Worm (Caenorhabditis elegans) whole organism, young adult: ENCODE measurements around the gene F18A1.7.

Source experiments
- F33H1.4 ChIP-seq: fragments of 200-800 bp; sonication (Bioruptor generic); IDR thresholded peaks from 2 replicates; pipeline ENCODE4 v1.3.6; 2022; ENCODE audit warnings: missing genetic modification reagents, missing genetic modification characterization, missing compliant biosample characterization
- F37B4.10 ChIP-seq: fragments of 200-800 bp; sonication (Bioruptor generic); IDR thresholded peaks from 2 replicates; pipeline ENCODE4 v1.3.6; 2022; ENCODE audit warnings: missing genetic modification characterization, missing compliant biosample characterization
- F49E8.2 ChIP-seq: sonication (generic microtip); optimal IDR thresholded peaks from 3 replicates; lab custom pipeline; 2017; ENCODE audit warnings: missing genetic modification characterization, mild to moderate bottlenecking, missing compliant biosample characterization, antibody characterized with exemption, moderate library complexity; ENCODE audit not compliant: insufficient read depth
- F55B11.4 ChIP-seq: sonication (generic microtip); optimal IDR thresholded peaks from 2 replicates; lab custom pipeline; 2016; ENCODE audit warnings: missing compliant biosample characterization, missing genetic modification characterization, borderline replicate concordance; ENCODE audit not compliant: insufficient read depth
- K11D2.4 ChIP-seq: fragments of 200-800 bp; sonication (Bioruptor generic); IDR thresholded peaks from 2 replicates; pipeline ENCODE4 v1.3.6; 2022; ENCODE audit warnings: missing genetic modification reagents, missing genetic modification characterization, missing compliant biosample characterization
- Y79H2A.3 ChIP-seq: fragments of 200-800 bp; sonication (Bioruptor generic); conservative IDR thresholded peaks from 2 replicates; pipeline ENCODE4 v1.3.6; 2022; ENCODE audit warnings: missing genetic modification reagents, missing genetic modification characterization, missing compliant biosample characterization
- aptf-2 ChIP-seq: fragments of 200-800 bp; sonication (Bioruptor generic); conservative IDR thresholded peaks from 2 replicates; pipeline ENCODE4 v1.3.6; 2022; ENCODE audit warnings: missing genetic modification reagents, missing genetic modification characterization, missing compliant biosample characterization
- aptf-3 ChIP-seq: fragments of 200-800 bp; sonication (Bioruptor generic); IDR thresholded peaks from 2 replicates; pipeline ENCODE4 v1.3.6; 2022; ENCODE audit warnings: missing genetic modification characterization, missing compliant biosample characterization
- atf-7 ChIP-seq: sonication (generic microtip); optimal IDR thresholded peaks from 2 replicates; lab custom pipeline; 2017; ENCODE audit warnings: mild to moderate bottlenecking, missing genetic modification characterization, missing compliant biosample characterization
- attf-5 ChIP-seq: fragments of 200-800 bp; sonication (Bioruptor generic); optimal IDR thresholded peaks from 2 replicates; lab custom pipeline; 2018; ENCODE audit warnings: mild to moderate bottlenecking, missing genetic modification characterization, missing compliant biosample characterization
- bed-2 ChIP-seq: fragments of 200-800 bp; sonication (Bioruptor generic); IDR thresholded peaks from 2 replicates; pipeline ENCODE4 v1.3.6; 2022; ENCODE audit warnings: missing genetic modification reagents, missing genetic modification characterization, missing compliant biosample characterization
- cebp-1 ChIP-seq, 2 experiments: fragments of 200-800 bp in 1 of 2; sonication (Bioruptor generic) in 1 of 2; sonication (generic microtip) in 1 of 2; IDR thresholded peaks in 1 of 2; optimal IDR thresholded peaks in 1 of 2; 2 replicates each; pipeline versions ENCODE4 v1.3.6 to Lab custom; 2017 to 2022; ENCODE audit warnings: missing compliant biosample characterization in 2 of 2, missing genetic modification characterization in 2 of 2, mild to moderate bottlenecking in 1 of 2, missing genetic modification reagents in 1 of 2, moderate library complexity in 1 of 2
- die-1 ChIP-seq: sonication (generic microtip); optimal IDR thresholded peaks from 2 replicates; lab custom pipeline; 2016; ENCODE audit warnings: missing genotype, mild to moderate bottlenecking, missing genetic modification characterization, missing compliant biosample characterization
- dox-1 ChIP-seq: fragments of 200-800 bp; sonication (Bioruptor generic); IDR thresholded peaks from 2 replicates; pipeline ENCODE4 v1.3.6; 2022; ENCODE audit warnings: missing genetic modification reagents, missing genetic modification characterization, missing compliant biosample characterization
- dpl-1 ChIP-seq: fragments of 150-350 bp; optimal IDR thresholded peaks from 2 replicates; lab custom pipeline; 2014; ENCODE audit warnings: missing biosample characterization, missing genetic modification reagents, missing genetic modification characterization
- efl-1 ChIP-seq: fragments of 150-350 bp; optimal IDR thresholded peaks from 2 replicates; lab custom pipeline; 2014; ENCODE audit warnings: missing biosample characterization, missing genetic modification reagents, missing genetic modification characterization
- egl-18 ChIP-seq: fragments of 200-800 bp; sonication (Bioruptor generic); IDR thresholded peaks from 2 replicates; pipeline ENCODE4 v1.3.6; 2022; ENCODE audit warnings: missing genetic modification reagents, missing genetic modification characterization, missing compliant biosample characterization
- ets-4 ChIP-seq: fragments of 200-800 bp; sonication (Bioruptor generic); optimal IDR thresholded peaks from 2 replicates; lab custom pipeline; 2018; ENCODE audit warnings: mild to moderate bottlenecking, missing genetic modification characterization, missing compliant biosample characterization
- gei-17 ChIP-seq: fragments of 200-800 bp; sonication (Bioruptor generic); optimal IDR thresholded peaks from 2 replicates; lab custom pipeline; 2018; ENCODE audit warnings: mild to moderate bottlenecking, missing genetic modification characterization, missing compliant biosample characterization
- him-1 ChIP-seq: sonication (generic microtip); optimal IDR thresholded peaks from 2 replicates; lab custom pipeline; 2016; ENCODE audit warnings: missing genotype, missing genetic modification reagents, missing genetic modification characterization, missing compliant biosample characterization
- hrde-1 ChIP-seq: sonication (generic microtip); optimal IDR thresholded peaks from 2 replicates; lab custom pipeline; 2016; ENCODE audit warnings: missing genetic modification characterization, mild to moderate bottlenecking, missing compliant biosample characterization, moderate library complexity, missing genotype, missing genetic modification reagents, borderline replicate concordance
- hsf-1 ChIP-seq: fragments of 200-800 bp; sonication (Bioruptor generic); IDR thresholded peaks from 2 replicates; pipeline ENCODE4 v1.3.6; 2022; ENCODE audit warnings: missing genetic modification reagents, missing genetic modification characterization, missing compliant biosample characterization
- lag-1 ChIP-seq: fragments of 200-800 bp; sonication (Bioruptor generic); IDR thresholded peaks from 2 replicates; pipeline ENCODE4 v1.3.6; 2022; ENCODE audit warnings: missing genetic modification reagents, missing genetic modification characterization, missing compliant biosample characterization
- lin-26 ChIP-seq: fragments of 200-800 bp; sonication (Bioruptor generic); IDR thresholded peaks from 2 replicates; pipeline ENCODE4 v1.3.6; 2022; ENCODE audit warnings: missing genetic modification reagents, missing genetic modification characterization, missing compliant biosample characterization
- lin-40 ChIP-seq: sonication (generic microtip); optimal IDR thresholded peaks from 2 replicates; lab custom pipeline; 2016; ENCODE audit warnings: missing genetic modification characterization, mild to moderate bottlenecking, missing compliant biosample characterization, missing genotype, missing genetic modification reagents
- lsy-27 ChIP-seq: sonication (generic microtip); optimal IDR thresholded peaks from 2 replicates; lab custom pipeline; 2017; ENCODE audit warnings: missing genetic modification characterization, mild to moderate bottlenecking, missing compliant biosample characterization, antibody characterized with exemption, missing genotype, borderline replicate concordance; ENCODE audit not compliant: insufficient read depth
- madf-3 ChIP-seq: fragments of 200-800 bp; sonication (Bioruptor generic); IDR thresholded peaks from 2 replicates; pipeline ENCODE4 v1.3.6; 2022; ENCODE audit warnings: missing genetic modification reagents, missing genetic modification characterization, missing compliant biosample characterization
- mel-28 ChIP-seq: sonication (generic microtip); optimal IDR thresholded peaks from 2 replicates; lab custom pipeline; 2016; ENCODE audit warnings: borderline replicate concordance, mild to moderate bottlenecking, missing genetic modification characterization, missing compliant biosample characterization
- nfyb-1 ChIP-seq: fragments of 200-800 bp; sonication (Bioruptor generic); IDR thresholded peaks from 2 replicates; pipeline ENCODE4 v1.3.6; 2022; ENCODE audit warnings: missing genetic modification reagents, missing genetic modification characterization, missing compliant biosample characterization
- nhr-80 ChIP-seq: sonication (generic microtip); optimal IDR thresholded peaks from 2 replicates; lab custom pipeline; 2016; ENCODE audit warnings: missing genetic modification characterization, missing compliant biosample characterization
- nhr-90 ChIP-seq: sonication (generic microtip); optimal IDR thresholded peaks from 2 replicates; lab custom pipeline; 2016; ENCODE audit warnings: missing genotype, mild to moderate bottlenecking, missing genetic modification characterization, missing compliant biosample characterization
- snpc-1.3 ChIP-seq: sonication (generic microtip); optimal IDR thresholded peaks from 2 replicates; lab custom pipeline; 2017; ENCODE audit warnings: missing genetic modification characterization, mild to moderate bottlenecking, missing compliant biosample characterization, antibody characterized with exemption, moderate library complexity, missing genotype, missing genetic modification reagents; ENCODE audit not compliant: insufficient read depth
- tbx-9 ChIP-seq: sonication (generic microtip); optimal IDR thresholded peaks from 2 replicates; lab custom pipeline; 2016; ENCODE audit warnings: borderline replicate concordance, missing genetic modification characterization, inconsistent platforms, missing compliant biosample characterization
- tlf-1 ChIP-seq: fragments of 200-800 bp; sonication (Bioruptor generic); optimal IDR thresholded peaks from 2 replicates; lab custom pipeline; 2018; ENCODE audit warnings: mild to moderate bottlenecking, missing genetic modification characterization, missing compliant biosample characterization
- unc-130 ChIP-seq: sonication (generic microtip); optimal IDR thresholded peaks from 2 replicates; lab custom pipeline; 2016; ENCODE audit warnings: missing genetic modification reagents, missing genetic modification characterization, missing compliant biosample characterization
- zfh-2 ChIP-seq: fragments of 200-800 bp; sonication (Bioruptor generic); conservative IDR thresholded peaks from 2 replicates; pipeline ENCODE4 v1.3.6; 2022; ENCODE audit warnings: missing genetic modification reagents, missing genetic modification characterization, missing compliant biosample characterization
- zim-3 ChIP-seq: sonication (generic microtip); optimal IDR thresholded peaks from 2 replicates; lab custom pipeline; 2017; ENCODE audit warnings: mild to moderate bottlenecking, missing genetic modification characterization, moderate library complexity, missing compliant biosample characterization
- ztf-18 ChIP-seq: sonication (generic microtip); optimal IDR thresholded peaks from 2 replicates; lab custom pipeline; 2016; ENCODE audit warnings: missing genotype, mild to moderate bottlenecking, missing genetic modification characterization, missing compliant biosample characterization
- ztf-26 ChIP-seq: sonication (generic microtip); optimal IDR thresholded peaks from 2 replicates; lab custom pipeline; 2017; ENCODE audit warnings: missing genetic modification characterization, missing compliant biosample characterization
- ztf-6 ChIP-seq: fragments of 200-800 bp; sonication (Bioruptor generic); IDR thresholded peaks from 2 replicates; pipeline ENCODE4 v1.3.6; 2022; ENCODE audit warnings: missing genetic modification reagents, missing genetic modification characterization, missing compliant biosample characterization

F18A1.7 gene

ce11 chrII:7639036-7639435, 24.5 kb downstream of the F18A1.7 start (continued):
- TF ChIP-seq egl-18 (GFP tag; lab: Robert Waterston, UW) (no peak), hrde-1 (tag; lab: Kevin White, UChicago) (no peak), K11D2.4 (GFP tag; lab: Robert Waterston, UW) (no peak), nhr-80 (tag; lab: Kevin White, UChicago) (peak; percentile 94), aptf-2 (GFP tag; lab: Robert Waterston, UW) (no peak), atf-7 (tag; lab: Kevin White, UChicago) (peak; percentile 31), ztf-18 (tag; lab: Kevin White, UChicago) (no peak)

- TF ChIP-seq F33H1.4 (GFP tag; lab: Robert Waterston, UW) (no peak), lsy-27 (tag; lab: Kevin White, UChicago) (no peak), gei-17 (GFP tag; lab: Kevin White, UChicago) (no peak), ztf-26 (tag; lab: Kevin White, UChicago) (no peak), nhr-90 (tag; lab: Kevin White, UChicago) (no peak), him-1 (no peak), nfyb-1 (no peak), ets-4 (GFP tag; lab: Kevin White, UChicago) (no peak), tbx-9 (tag; lab: Kevin White, UChicago) (no peak), lag-1 (GFP tag; lab: Robert Waterston, UW) (no peak), F55B11.4 (tag; lab: Kevin White, UChicago) (no peak), aptf-3 (GFP tag; lab: Robert Waterston, UW) (no peak), bed-2 (GFP tag; lab: Robert Waterston, UW) (no peak), hsf-1 (no peak), efl-1 (no peak)
These were observed 26.6 kb downstream of the F18A1.7 start for ce11 chrII:7636941-7637340.

ce11 chrII:7635296-7635695, 28.3 kb downstream of the F18A1.7 start:
- TF ChIP-seq K11D2.4 (GFP tag; lab: Robert Waterston, UW), result no peak
- TF ChIP-seq dox-1, result 0 out of 2 replicates have a peak, but pooled peaks have one; percentile 13
- TF ChIP-seq lin-26 (GFP tag; lab: Robert Waterston, UW), result peak; percentile 14; the same call in 1 of the 2 replicates
- TF ChIP-seq die-1 (tag; lab: Kevin White, UChicago), result no peak
- TF ChIP-seq Y79H2A.3 (GFP tag; lab: Robert Waterston, UW), result no peak
- no peak for TF ChIP-seq zim-3 (tag; lab: Kevin White, UChicago)
- TF ChIP-seq ztf-6 (GFP tag; lab: Robert Waterston, UW), result no peak
- TF ChIP-seq lin-40 (tag; lab: Kevin White, UChicago), result no peak
- TF ChIP-seq dpl-1 (GFP tag; lab: Kevin White, UChicago), result no peak
- no peak for TF ChIP-seq snpc-1.3 (tag; lab: Kevin White, UChicago)
- TF ChIP-seq madf-3, result 0 out of 2 replicates have a peak, but pooled peaks have one; percentile 41
- no peak for TF ChIP-seq F49E8.2 (tag; lab: Kevin White, UChicago)
- TF ChIP-seq F55B11.4 (tag; lab: Kevin White, UChicago), result no peak
- TF ChIP-seq attf-5 (GFP tag; lab: Kevin White, UChicago), result no peak
- no peak for TF ChIP-seq aptf-2 (GFP tag; lab: Robert Waterston, UW)
- TF ChIP-seq mel-28, result no peak
- 0 out of 2 replicates have a peak, but pooled peaks have one; percentile 17 for TF ChIP-seq nfyb-1
- 0 out of 2 replicates have a peak, but pooled peaks have one; percentile 14 for TF ChIP-seq F37B4.10 (GFP tag; lab: Robert Waterston, UW)
- peak; percentile 92 for TF ChIP-seq zfh-2 (GFP tag; lab: Robert Waterston, UW)
- TF ChIP-seq unc-130 (GFP tag; lab: Kevin White, UChicago), result no peak
- no peak for TF ChIP-seq tlf-1 (GFP tag; lab: Kevin White, UChicago)
- TF ChIP-seq cebp-1 (GFP tag; IDR thresholded peaks at IDR 0.05; lab: Robert Waterston, UW), result no peak
- peak; percentile 41 for TF ChIP-seq cebp-1 (tag; optimal IDR thresholded peaks at IDR 0.05; lab: Kevin White, UChicago)
- no peak for TF ChIP-seq nhr-90 (tag; lab: Kevin White, UChicago)
- TF ChIP-seq, all 124 proteins: peak for 7
